Worm (Caenorhabditis elegans) whole organism, L2 larva: ENCODE measurements around the gene Y69A2AR.23.

ENCODE experiments used
- R02D3.7 ChIP-seq: fragments of 150-350 bp; optimal IDR thresholded peaks from 2 replicates; lab custom pipeline; 2014; ENCODE audit warnings: missing biosample characterization, missing genetic modification characterization
- ama-1 ChIP-seq: fragments of 150-350 bp; optimal IDR thresholded peaks from 2 replicates; lab custom pipeline; 2018; ENCODE audit warnings: inconsistent platforms
- blmp-1 ChIP-seq: sonication (generic microtip); optimal IDR thresholded peaks from 2 replicates; lab custom pipeline; 2017; ENCODE audit warnings: missing genetic modification characterization, mild to moderate bottlenecking, missing compliant biosample characterization, antibody characterized with exemption, moderate library complexity; ENCODE audit not compliant: insufficient read depth
- ceh-16 ChIP-seq: fragments of 150-350 bp; optimal IDR thresholded peaks from 2 replicates; lab custom pipeline; 2014; ENCODE audit warnings: missing biosample characterization, missing genetic modification characterization
- egl-27 ChIP-seq: sonication (generic microtip); optimal IDR thresholded peaks from 3 replicates; lab custom pipeline; 2017; ENCODE audit warnings: missing biosample characterization, missing genetic modification reagents, missing genetic modification characterization
- fos-1 ChIP-seq: fragments of 150-350 bp; optimal IDR thresholded peaks from 2 replicates; lab custom pipeline; 2014; ENCODE audit warnings: missing biosample characterization, missing genetic modification characterization
- mab-5 ChIP-seq: fragments of 150-350 bp; optimal IDR thresholded peaks from 2 replicates; lab custom pipeline; 2014; ENCODE audit warnings: missing biosample characterization, missing genetic modification characterization
- nhr-11 ChIP-seq: fragments of 150-350 bp; optimal IDR thresholded peaks from 2 replicates; lab custom pipeline; 2014; ENCODE audit warnings: missing biosample characterization, missing genetic modification characterization
- nhr-129 ChIP-seq: fragments of 150-350 bp; optimal IDR thresholded peaks from 2 replicates; lab custom pipeline; 2014; ENCODE audit warnings: missing biosample characterization, missing genetic modification characterization
- unc-39 ChIP-seq: fragments of 150-350 bp; optimal IDR thresholded peaks from 2 replicates; lab custom pipeline; 2014; ENCODE audit warnings: missing biosample characterization, missing genetic modification characterization
- ztf-11 ChIP-seq: sonication (generic microtip); optimal IDR thresholded peaks from 2 replicates; lab custom pipeline; 2017; ENCODE audit warnings: missing biosample characterization, missing genetic modification characterization

- TF ChIP-seq nhr-11 (tag; lab: Kevin White, UChicago) = no peak
- no peak for TF ChIP-seq fos-1 (tag; lab: Kevin White, UChicago)
- TF ChIP-seq ceh-16 (tag; lab: Kevin White, UChicago) = no peak
- TF ChIP-seq mab-5 = no peak
- TF ChIP-seq nhr-129 = no peak
- no peak for TF ChIP-seq unc-39 (tag; lab: Kevin White, UChicago)
- TF ChIP-seq R02D3.7 = no peak
- no peak for TF ChIP-seq ama-1
- TF ChIP-seq blmp-1 (tag; lab: Kevin White, UChicago) = no peak
- no peak for TF ChIP-seq egl-27
- no peak for TF ChIP-seq ztf-11 (tag; lab: Kevin White, UChicago)
Measured at ce11 chrIV:2549542-2549941, 1.9 kb downstream of the Y69A2AR.23 start.
